Fruit fly (Drosophila melanogaster): Measurements from ENCODE around the gene Tim17a2.

DNA sequence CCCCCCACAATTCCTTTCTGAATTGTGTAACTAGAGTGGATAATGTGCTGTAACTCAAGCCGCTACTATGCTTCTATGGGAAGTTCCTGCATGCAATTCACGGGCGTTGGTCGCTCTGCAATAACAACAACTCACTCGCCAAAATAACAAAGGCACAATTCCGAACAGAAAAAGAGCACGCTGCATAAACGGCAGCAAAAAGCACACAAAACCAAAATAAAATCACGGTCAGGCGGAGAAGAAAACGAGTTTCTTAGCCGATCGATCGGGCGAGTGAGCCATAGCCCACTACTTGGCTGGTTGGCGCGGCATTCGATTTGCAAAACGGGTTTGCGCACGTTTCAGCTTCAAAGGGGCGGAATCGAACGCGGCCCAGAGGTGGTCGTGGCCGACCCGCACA lies 49.2 kb downstream of the Tim17a2 start:
- TF ChIP-seq fkh (GFP tag; optimal IDR thresholded peaks at IDR 0.05) (no peak), OdsH (GFP tag; optimal IDR thresholded peaks at IDR 0.05) (no peak), dac (GFP tag; optimal IDR thresholded peaks at IDR 0.05) (no peak)
